Fruit fly (Drosophila melanogaster) Kc167 (cell line): ENCODE measurements around the gene CG6707.

Source experiments
- h ChIP-seq: fragments of >200 bp; optimal IDR thresholded peaks from 3 replicates; lab custom pipeline; 2018; ENCODE audit warnings: missing external identifiers
- psq ChIP-seq: fragments of >200 bp; optimal IDR thresholded peaks from 2 replicates; lab custom pipeline; 2017; ENCODE audit warnings: missing external identifiers

- TF ChIP-seq h (lab: Kevin White, UChicago), result no peak
- no peak for TF ChIP-seq psq (lab: Kevin White, UChicago)
Observed at dm6 chr3L:9846577-9847342, 51.6 kb downstream of the CG6707 start.
